Worm (Caenorhabditis elegans) whole organism, midembryonic: ENCODE measurements around the gene nxf-1.

Experiments used
- T22C8.4 ChIP-seq: fragments of 200-800 bp; sonication (Bioruptor generic); IDR thresholded peaks from 2 replicates; pipeline ENCODE4 v1.3.6; 2022; ENCODE audit warnings: missing genetic modification characterization, missing compliant biosample characterization
- flt-1 ChIP-seq: fragments of 200-800 bp; sonication (Bioruptor generic); IDR thresholded peaks from 2 replicates; pipeline ENCODE4 v1.3.6; 2022; ENCODE audit warnings: missing genetic modification characterization, missing compliant biosample characterization
- ztf-23 ChIP-seq: fragments of 200-800 bp; sonication (Bioruptor generic); IDR thresholded peaks from 2 replicates; pipeline ENCODE4 v1.3.6; 2022; ENCODE audit warnings: missing genetic modification reagents, missing genetic modification characterization, missing compliant biosample characterization

DNA sequence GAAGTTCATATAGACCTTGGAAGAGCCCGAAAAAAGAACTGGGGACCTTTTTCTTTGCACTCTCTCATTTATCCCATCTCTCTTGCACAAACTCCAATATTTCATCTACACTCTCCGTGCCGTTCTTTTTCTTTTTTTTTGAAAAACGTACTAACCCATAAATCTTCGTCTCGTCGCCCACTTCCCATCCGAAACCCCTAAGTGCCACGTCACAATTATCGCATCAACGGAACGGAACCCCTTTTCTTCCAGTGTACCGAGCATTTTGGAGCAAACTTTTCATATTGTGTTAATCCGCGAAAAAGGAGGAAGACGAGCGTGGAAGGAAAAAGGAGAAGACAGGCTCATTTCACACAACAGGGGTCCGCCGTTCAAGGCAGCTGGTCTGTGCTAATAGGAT lies 45.4 kb downstream of the nxf-1 start:
- no peak for TF ChIP-seq flt-1 (GFP tag; lab: Robert Waterston, UW)
- TF ChIP-seq ztf-23, result no peak
- TF ChIP-seq T22C8.4 (GFP tag; lab: Robert Waterston, UW), result no peak
